Worm (Caenorhabditis elegans) whole organism, L2 larva: ENCODE results near the gene srg-33.

Experiments
- R02D3.7 ChIP-seq: fragments of 150-350 bp; optimal IDR thresholded peaks from 2 replicates; lab custom pipeline; 2014; ENCODE audit warnings: missing biosample characterization, missing genetic modification characterization
- Y55F3AM.14 ChIP-seq: fragments of 200-800 bp; sonication (Bioruptor generic); optimal IDR thresholded peaks from 2 replicates; lab custom pipeline; 2018; ENCODE audit warnings: mild to moderate bottlenecking, missing genetic modification characterization, missing compliant biosample characterization
- alr-1 ChIP-seq: fragments of 150-350 bp; optimal IDR thresholded peaks from 2 replicates; lab custom pipeline; 2014; ENCODE audit warnings: missing biosample characterization, missing genetic modification characterization
- aly-2 ChIP-seq: fragments of 150-350 bp; optimal IDR thresholded peaks from 2 replicates; lab custom pipeline; 2014; ENCODE audit warnings: missing biosample characterization, missing genetic modification characterization
- ama-1 ChIP-seq: fragments of 150-350 bp; optimal IDR thresholded peaks from 2 replicates; lab custom pipeline; 2018; ENCODE audit warnings: inconsistent platforms
- blmp-1 ChIP-seq: sonication (generic microtip); optimal IDR thresholded peaks from 2 replicates; lab custom pipeline; 2017; ENCODE audit warnings: missing genetic modification characterization, mild to moderate bottlenecking, missing compliant biosample characterization, antibody characterized with exemption, moderate library complexity; ENCODE audit not compliant: insufficient read depth
- ceh-16 ChIP-seq: fragments of 150-350 bp; optimal IDR thresholded peaks from 2 replicates; lab custom pipeline; 2014; ENCODE audit warnings: missing biosample characterization, missing genetic modification characterization
- ceh-82 ChIP-seq: fragments of 150-350 bp; optimal IDR thresholded peaks from 2 replicates; lab custom pipeline; 2014; ENCODE audit warnings: missing biosample characterization, missing genetic modification characterization
- crh-2 ChIP-seq: sonication (generic microtip); optimal IDR thresholded peaks from 2 replicates; lab custom pipeline; 2017; ENCODE audit warnings: missing biosample characterization, missing genetic modification characterization
- dmd-4 ChIP-seq: sonication (generic microtip); optimal IDR thresholded peaks from 2 replicates; lab custom pipeline; 2017; ENCODE audit warnings: missing biosample characterization, missing genetic modification characterization
- egl-27 ChIP-seq: sonication (generic microtip); optimal IDR thresholded peaks from 3 replicates; lab custom pipeline; 2017; ENCODE audit warnings: missing biosample characterization, missing genetic modification reagents, missing genetic modification characterization
- elt-1 ChIP-seq: fragments of 150-350 bp; optimal IDR thresholded peaks from 2 replicates; lab custom pipeline; 2014; ENCODE audit warnings: missing biosample characterization, missing genetic modification characterization
- elt-3 ChIP-seq: sonication (generic microtip); optimal IDR thresholded peaks from 2 replicates; lab custom pipeline; 2017; ENCODE audit warnings: missing biosample characterization, missing genetic modification characterization
- fos-1 ChIP-seq: fragments of 150-350 bp; optimal IDR thresholded peaks from 2 replicates; lab custom pipeline; 2014; ENCODE audit warnings: missing biosample characterization, missing genetic modification characterization
- gmeb-1 ChIP-seq: fragments of 150-350 bp; optimal IDR thresholded peaks from 2 replicates; lab custom pipeline; 2014; ENCODE audit warnings: missing biosample characterization, missing genetic modification characterization
- lin-11 ChIP-seq: fragments of 150-350 bp; sonication (generic microtip); optimal IDR thresholded peaks from 2 replicates; lab custom pipeline; 2014; ENCODE audit warnings: missing biosample characterization, missing genetic modification characterization, inconsistent platforms, mixed read lengths
- lin-39 ChIP-seq: fragments of 150-350 bp; optimal IDR thresholded peaks from 2 replicates; lab custom pipeline; 2014; ENCODE audit warnings: missing biosample characterization, missing genetic modification reagents, missing genetic modification characterization
- mbf-1 ChIP-seq: sonication (generic microtip); optimal IDR thresholded peaks from 2 replicates; lab custom pipeline; 2017; ENCODE audit warnings: missing biosample characterization, missing genetic modification characterization
- mdl-1 ChIP-seq, 2 experiments: fragments of 150-350 bp in 1 of 2; sonication (generic microtip) in 1 of 2; optimal IDR thresholded peaks; 2 replicates each; lab custom pipeline; 2017; ENCODE audit warnings: missing biosample characterization in 2 of 2, missing genetic modification characterization in 2 of 2
- nhr-10 ChIP-seq: sonication (generic microtip); optimal IDR thresholded peaks from 2 replicates; lab custom pipeline; 2017; ENCODE audit warnings: missing biosample characterization, missing genetic modification characterization
- nhr-12 ChIP-seq: fragments of 150-350 bp; optimal IDR thresholded peaks from 2 replicates; lab custom pipeline; 2014; ENCODE audit warnings: missing biosample characterization, missing genetic modification characterization
- nhr-129 ChIP-seq: fragments of 150-350 bp; optimal IDR thresholded peaks from 2 replicates; lab custom pipeline; 2014; ENCODE audit warnings: missing biosample characterization, missing genetic modification characterization
- nhr-21 ChIP-seq: fragments of 150-350 bp; optimal IDR thresholded peaks from 2 replicates; lab custom pipeline; 2014; ENCODE audit warnings: missing biosample characterization, missing genetic modification characterization
- nhr-23 ChIP-seq: fragments of 150-350 bp; optimal IDR thresholded peaks from 2 replicates; lab custom pipeline; 2014; ENCODE audit warnings: missing biosample characterization, missing genetic modification reagents, missing genetic modification characterization
- nhr-237 ChIP-seq: fragments of 150-350 bp; optimal IDR thresholded peaks from 2 replicates; lab custom pipeline; 2014; ENCODE audit warnings: missing biosample characterization, missing genetic modification characterization
- nhr-25 ChIP-seq: fragments of 150-350 bp; sonication (generic microtip); optimal IDR thresholded peaks from 3 replicates; lab custom pipeline; 2014; ENCODE audit warnings: missing biosample characterization, missing genetic modification characterization
- nhr-6 ChIP-seq: fragments of 150-350 bp; optimal IDR thresholded peaks from 2 replicates; lab custom pipeline; 2014; ENCODE audit warnings: missing biosample characterization, missing genetic modification characterization
- nhr-77 ChIP-seq: fragments of 150-350 bp; optimal IDR thresholded peaks from 2 replicates; lab custom pipeline; 2014; ENCODE audit warnings: missing biosample characterization, missing genetic modification characterization
- peb-1 ChIP-seq: fragments of 150-350 bp; optimal IDR thresholded peaks from 2 replicates; lab custom pipeline; 2014; ENCODE audit warnings: missing biosample characterization, missing genetic modification characterization
- sem-4 ChIP-seq: fragments of 150-350 bp; optimal IDR thresholded peaks from 2 replicates; lab custom pipeline; 2014; ENCODE audit warnings: missing biosample characterization, missing genetic modification reagents, missing genetic modification characterization
- skn-1 ChIP-seq: sonication (generic microtip); optimal IDR thresholded peaks from 2 replicates; lab custom pipeline; 2017; ENCODE audit warnings: missing biosample characterization, missing genetic modification characterization
- sma-3 ChIP-seq: sonication (generic microtip); optimal IDR thresholded peaks from 2 replicates; lab custom pipeline; 2016; ENCODE audit warnings: missing genetic modification reagents, missing genetic modification characterization, missing compliant biosample characterization
- sma-9 ChIP-seq, 2 experiments: fragments of 150-350 bp in 1 of 2; sonication (generic microtip) in 1 of 2; optimal IDR thresholded peaks; 2 replicates each; lab custom pipeline; 2014 to 2016; ENCODE audit warnings: missing genetic modification characterization in 2 of 2, mild to moderate bottlenecking in 1 of 2, missing biosample characterization in 1 of 2, missing compliant biosample characterization in 1 of 2, missing genetic modification reagents in 1 of 2, moderate library complexity in 1 of 2
- snpc-4 ChIP-seq: fragments of 150-350 bp; optimal IDR thresholded peaks from 2 replicates; lab custom pipeline; 2014; ENCODE audit warnings: missing biosample characterization, missing genetic modification characterization
- unc-39 ChIP-seq: fragments of 150-350 bp; optimal IDR thresholded peaks from 2 replicates; lab custom pipeline; 2014; ENCODE audit warnings: missing biosample characterization, missing genetic modification characterization
- unc-55 ChIP-seq: fragments of 150-350 bp; sonication (generic microtip); optimal IDR thresholded peaks from 3 replicates; lab custom pipeline; 2014; ENCODE audit warnings: missing biosample characterization, missing genetic modification reagents, missing genetic modification characterization
- unc-62 ChIP-seq: fragments of 150-350 bp; optimal IDR thresholded peaks from 2 replicates; lab custom pipeline; 2014; ENCODE audit warnings: missing biosample characterization, missing genetic modification reagents, missing genetic modification characterization
- zag-1 ChIP-seq: fragments of 150-350 bp; optimal IDR thresholded peaks from 2 replicates; lab custom pipeline; 2014; ENCODE audit warnings: missing biosample characterization, missing genetic modification characterization
- ztf-1 ChIP-seq: fragments of 200-800 bp; sonication (Bioruptor generic); conservative IDR thresholded peaks from 2 replicates; pipeline ENCODE4 v1.3.6; 2022; ENCODE audit warnings: missing genetic modification characterization, missing compliant biosample characterization
- ztf-11 ChIP-seq: sonication (generic microtip); optimal IDR thresholded peaks from 2 replicates; lab custom pipeline; 2017; ENCODE audit warnings: missing biosample characterization, missing genetic modification characterization
- ztf-4 ChIP-seq: fragments of 150-350 bp; optimal IDR thresholded peaks from 2 replicates; lab custom pipeline; 2014; ENCODE audit warnings: missing biosample characterization, missing genetic modification characterization

srg-33 gene

DNA sequence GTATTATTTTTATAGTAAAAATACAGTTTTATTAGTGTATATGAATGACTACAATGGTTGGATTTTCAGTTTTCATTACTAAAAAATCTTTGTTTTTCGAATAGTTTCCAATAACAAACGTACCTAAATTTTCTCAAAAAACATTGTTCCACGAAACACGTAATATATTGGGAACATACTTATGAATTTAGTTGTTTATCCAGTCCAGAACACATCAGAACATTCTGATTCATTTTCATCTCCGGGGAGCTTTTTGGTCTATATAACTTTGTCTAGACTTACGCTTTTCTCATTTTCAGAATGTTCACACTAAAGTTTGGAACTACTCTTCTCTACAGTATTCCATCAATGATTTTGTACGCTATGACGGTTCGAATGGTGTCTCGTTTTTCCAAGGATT, at the start of gene srg-33:
Gene srg-33 (plus strand): TSS at position 301 of the 400 bp plus-strand sequence.
- TF ChIP-seq nhr-12 (tag; lab: Kevin White, UChicago) (no peak), unc-39 (tag; lab: Kevin White, UChicago) (no peak), sem-4 (tag; lab: Kevin White, UChicago) (no peak), nhr-6 (no peak), lin-39 (no peak), unc-55 (GFP tag; lab: Kevin White, UChicago) (no peak), gmeb-1 (tag; lab: Kevin White, UChicago) (no peak), sma-9 (GFP tag; optimal IDR thresholded peaks at IDR 0.05; lab: Kevin White, UChicago) (no peak), sma-9 (tag; optimal IDR thresholded peaks at IDR 0.05; lab: Kevin White, UChicago) (no peak), unc-62 (GFP tag; lab: Kevin White, UChicago) (no peak), nhr-10 (tag; lab: Kevin White, UChicago) (no peak), nhr-129 (tag; lab: Kevin White, UChicago) (no peak), nhr-237 (tag; lab: Kevin White, UChicago) (no peak)
- TF ChIP-seq, all 48 proteins: peak for 0

DNA sequence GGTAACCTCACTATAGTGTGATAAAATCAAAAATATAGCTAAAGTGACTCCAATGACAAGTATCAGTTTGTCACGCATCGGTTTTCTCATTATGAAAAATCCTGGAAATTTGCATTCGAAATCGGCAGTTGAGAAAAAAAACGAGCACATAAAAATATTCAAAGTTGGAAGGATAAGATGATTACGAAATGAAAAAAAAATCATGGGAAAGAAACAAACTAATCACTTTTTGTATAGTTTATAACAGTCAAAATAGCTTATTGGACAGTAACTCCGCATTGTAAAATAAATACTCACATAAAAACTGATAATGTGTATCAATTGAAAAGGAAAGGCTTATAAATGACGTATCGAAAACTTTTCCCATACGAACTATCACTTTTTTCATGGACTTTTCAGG, 49.1 kb upstream of the srg-33 start, which contains the start of gene C16D9.4:
Gene C16D9.4 (minus strand): TSS at position 101 of the 400 bp plus-strand sequence.
- no peak for TF ChIP-seq egl-27 (tag; lab: Kevin White, UChicago)
- TF ChIP-seq sem-4 (tag; lab: Kevin White, UChicago): no peak

DNA sequence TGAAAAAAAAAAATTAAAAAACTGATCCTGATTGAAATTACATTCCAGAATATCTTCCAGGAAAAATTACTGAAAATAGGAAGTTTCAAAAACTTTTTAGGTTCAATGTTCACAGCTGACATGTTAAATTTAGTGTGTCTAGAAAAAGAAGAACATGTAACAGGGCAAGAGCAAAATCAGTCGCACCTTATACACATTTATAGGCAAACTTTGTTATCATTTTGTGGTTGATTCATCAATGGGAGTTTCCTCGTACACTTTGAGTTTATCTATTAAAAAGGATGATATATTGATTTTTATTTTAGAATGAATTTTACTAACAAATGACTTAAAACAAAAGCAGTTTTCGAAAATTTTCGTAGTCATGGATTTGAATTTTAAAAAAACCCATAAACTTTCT, 48.7 kb upstream of the srg-33 start:
- TF ChIP-seq ama-1 (lab: Kevin White, UChicago) (no peak), fos-1 (tag; lab: Kevin White, UChicago) (peak; percentile 73)

DNA sequence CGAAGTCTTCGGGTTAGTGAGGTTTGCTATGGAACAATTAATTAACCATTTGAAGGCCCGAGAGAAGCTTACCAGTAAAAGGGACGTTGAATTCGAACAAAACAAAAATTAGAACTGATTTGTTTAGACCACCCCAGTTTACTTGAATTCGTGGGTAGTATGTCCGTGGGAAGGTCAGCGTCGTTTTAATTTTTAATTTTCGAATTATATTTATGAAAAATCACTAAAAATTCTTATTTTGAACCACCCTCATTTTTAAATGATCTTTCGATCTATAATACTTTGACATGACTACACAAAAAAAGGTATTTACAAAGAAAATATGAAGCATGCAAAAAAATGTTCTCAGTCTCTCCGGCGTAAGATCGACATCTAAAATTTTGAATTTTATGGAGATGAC, 46.4 kb upstream of the srg-33 start, which contains the start of gene C16D9.5:
Gene C16D9.5 (minus strand): TSS at position 101 of the 400 bp plus-strand sequence.
- TF ChIP-seq lin-39 (no peak), unc-62 (GFP tag; lab: Kevin White, UChicago) (no peak), peb-1 (no peak), nhr-129 (tag; lab: Kevin White, UChicago) (no peak), ceh-82 (tag; lab: Kevin White, UChicago) (no peak), nhr-23 (tag; lab: Kevin White, UChicago) (no peak), sma-3 (GFP tag; lab: Kevin White, UChicago) (no peak), blmp-1 (tag; lab: Kevin White, UChicago) (no peak), crh-2 (no peak), ztf-11 (no peak)

DNA sequence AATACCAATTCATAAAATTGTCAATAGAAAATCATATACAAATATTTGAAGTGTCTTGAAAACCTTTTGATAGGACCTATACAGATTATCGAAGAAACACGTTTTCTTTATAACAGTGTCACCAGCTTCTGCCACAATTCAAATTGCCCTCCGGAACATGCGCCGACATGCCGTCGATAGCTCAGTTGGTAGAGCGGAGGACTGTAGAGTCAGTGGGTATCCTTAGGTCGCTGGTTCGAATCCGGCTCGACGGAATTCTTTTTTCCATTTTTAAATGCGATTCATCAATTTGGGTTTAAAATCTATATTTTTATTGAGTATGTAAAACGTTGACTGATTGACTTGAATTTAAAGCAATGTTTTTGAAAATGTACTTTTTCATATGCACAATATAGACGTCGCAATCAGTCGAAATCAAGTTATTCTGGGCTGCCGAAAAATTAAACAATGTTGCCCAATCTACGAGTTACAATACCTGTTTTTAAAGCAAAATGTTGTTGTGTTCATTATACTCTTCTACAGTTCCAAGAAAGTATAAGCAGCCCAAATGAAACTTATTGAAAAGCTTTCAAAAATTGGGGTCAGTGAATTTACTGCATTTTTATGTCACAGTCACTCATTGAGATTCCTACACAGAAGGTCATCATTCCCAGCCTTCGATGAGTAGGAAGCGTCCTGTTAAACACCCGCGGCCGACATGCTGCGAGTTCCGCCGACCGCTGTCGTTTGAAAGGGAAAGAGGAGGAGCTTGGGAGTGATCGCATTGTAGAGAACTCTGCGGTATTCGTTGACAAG, 44.4 kb upstream of the srg-33 start:
- TF ChIP-seq aly-2 (tag; lab: Kevin White, UChicago) (no peak), Y55F3AM.14 (GFP tag; lab: Kevin White, UChicago) (no peak), nhr-77 (peak; percentile 3), nhr-129 (tag; lab: Kevin White, UChicago) (peak; percentile 51), ceh-16 (tag; lab: Kevin White, UChicago) (peak; percentile 2), sem-4 (tag; lab: Kevin White, UChicago) (peak; percentile 37), lin-39 (no peak), nhr-25 (tag; lab: Kevin White, UChicago) (peak; percentile 61), nhr-23 (tag; lab: Kevin White, UChicago) (no peak), alr-1 (tag; lab: Kevin White, UChicago) (no peak), sma-3 (GFP tag; lab: Kevin White, UChicago) (peak; percentile 92), R02D3.7 (tag; lab: Kevin White, UChicago) (no peak), unc-55 (GFP tag; lab: Kevin White, UChicago) (peak; percentile 10), zag-1 (tag; lab: Kevin White, UChicago) (no peak), ama-1 (lab: Kevin White, UChicago) (peak; percentile 97), unc-62 (GFP tag; lab: Kevin White, UChicago) (peak; percentile 3), ztf-4 (tag; lab: Kevin White, UChicago) (peak; percentile 42), crh-2 (peak; percentile 78), dmd-4 (tag; lab: Kevin White, UChicago) (no peak), snpc-4 (peak; percentile 98), ztf-1 (no peak), mbf-1 (no peak), mdl-1 (tag; optimal IDR thresholded peaks at IDR 0.05; lab: Kevin White, UChicago) (peak; percentile 17 to 42), elt-1 (tag; lab: Kevin White, UChicago) (no peak), elt-3 (no peak), peb-1 (no peak), nhr-21 (tag; lab: Kevin White, UChicago) (peak; percentile 77), ztf-11 (no peak), skn-1 (tag; lab: Kevin White, UChicago) (no peak), sma-9 (GFP tag; optimal IDR thresholded peaks at IDR 0.05; lab: Kevin White, UChicago) (peak; percentile 85), sma-9 (tag; optimal IDR thresholded peaks at IDR 0.05; lab: Kevin White, UChicago) (no peak), lin-11 (tag; lab: Kevin White, UChicago) (no peak), gmeb-1 (tag; lab: Kevin White, UChicago) (peak; percentile 84)
